Fruit fly (Drosophila melanogaster) whole organism, embryonic: Measurements from ENCODE around the gene Pp1-87B.
A peak's percentile ranks its signal among the peaks of the same experiment; 100 is the strongest.

Experiments used
- Adf1 ChIP-seq: fragments of 200-800 bp; sonication (Bioruptor generic); IDR thresholded peaks from 2 replicates; pipeline ENCODE4 v1.3.6; 2022; ENCODE audit warnings: missing biosample characterization, missing genetic modification characterization
- CG10462 ChIP-seq: fragments of 200-800 bp; sonication (Bioruptor generic); optimal IDR thresholded peaks from 2 replicates; lab custom pipeline; 2016; ENCODE audit warnings: missing biosample characterization, missing genetic modification characterization
- CG10543 ChIP-seq: fragments of 200-800 bp; sonication (Bioruptor generic); optimal IDR thresholded peaks from 3 replicates; lab custom pipeline; 2017; ENCODE audit warnings: missing biosample characterization, mild to moderate bottlenecking, missing genetic modification characterization, moderate library complexity
- CG11093 ChIP-seq: fragments of 200-800 bp; sonication (Bioruptor generic); IDR thresholded peaks from 3 replicates; pipeline ENCODE4 v1.3.6; 2022; ENCODE audit warnings: missing biosample characterization, missing genetic modification characterization
- CG11560 ChIP-seq: fragments of 200-800 bp; sonication (Bioruptor generic); IDR thresholded peaks from 3 replicates; pipeline ENCODE4 v1.3.6; 2022; ENCODE audit warnings: missing biosample characterization, missing genetic modification characterization
- CG14667 ChIP-seq: fragments of 200-800 bp; sonication (Bioruptor generic); IDR thresholded peaks from 2 replicates; pipeline ENCODE4 v1.3.6; 2022; ENCODE audit warnings: missing biosample characterization, missing genetic modification characterization
- CG1602 ChIP-seq: fragments of 200-800 bp; sonication (Bioruptor generic); optimal IDR thresholded peaks from 3 replicates; lab custom pipeline; 2016; ENCODE audit warnings: missing biosample characterization, missing genetic modification characterization
- CG17568 ChIP-seq: fragments of 200-800 bp; sonication (Bioruptor generic); optimal IDR thresholded peaks from 2 replicates; lab custom pipeline; 2018; ENCODE audit warnings: missing biosample characterization, mild to moderate bottlenecking, missing genetic modification characterization, moderate library complexity
- CG17802 ChIP-seq: fragments of 200-800 bp; sonication (Bioruptor generic); optimal IDR thresholded peaks from 2 replicates; lab custom pipeline; 2018; ENCODE audit warnings: missing biosample characterization, mild to moderate bottlenecking, missing genetic modification characterization, moderate library complexity
- CG18619 ChIP-seq: fragments of 200-800 bp; sonication (Bioruptor generic); optimal IDR thresholded peaks from 3 replicates; lab custom pipeline; 2017; ENCODE audit warnings: missing biosample characterization, mild to moderate bottlenecking, missing genetic modification characterization
- CG30403 ChIP-seq: fragments of 200-800 bp; sonication (Bioruptor generic); optimal IDR thresholded peaks from 3 replicates; lab custom pipeline; 2016; ENCODE audit warnings: missing biosample characterization, missing genetic modification characterization
- CG30431 ChIP-seq: fragments of 200-800 bp; sonication (Bioruptor generic); optimal IDR thresholded peaks from 2 replicates; lab custom pipeline; 2017; ENCODE audit warnings: missing biosample characterization, missing genetic modification characterization
- CG31365 ChIP-seq: fragments of 200-800 bp; sonication (Bioruptor generic); optimal IDR thresholded peaks from 2 replicates; lab custom pipeline; 2018; ENCODE audit warnings: missing biosample characterization, mild to moderate bottlenecking, missing genetic modification characterization
- CG31388 ChIP-seq: fragments of 200-800 bp; sonication (Bioruptor generic); optimal IDR thresholded peaks from 2 replicates; lab custom pipeline; 2016; ENCODE audit warnings: missing biosample characterization, missing genetic modification characterization
- CG34422 ChIP-seq: fragments of 200-800 bp; sonication (Bioruptor generic); IDR thresholded peaks from 3 replicates; pipeline ENCODE4 v1.3.6; 2022; ENCODE audit warnings: missing biosample characterization, missing genetic modification characterization
- CG3995 ChIP-seq: fragments of 200-800 bp; sonication (Bioruptor generic); optimal IDR thresholded peaks from 3 replicates; lab custom pipeline; 2016; ENCODE audit warnings: missing biosample characterization, missing genetic modification characterization
- CG6254 ChIP-seq: fragments of 200-800 bp; sonication (Bioruptor generic); optimal IDR thresholded peaks from 3 replicates; lab custom pipeline; 2017; ENCODE audit warnings: mild to moderate bottlenecking, missing biosample characterization, missing genetic modification reagents, missing genetic modification characterization
- CG6854 ChIP-seq: fragments of 200-800 bp; sonication (Bioruptor generic); optimal IDR thresholded peaks from 3 replicates; lab custom pipeline; 2017; ENCODE audit warnings: missing biosample characterization, mild to moderate bottlenecking, missing genetic modification characterization
- CG7786 ChIP-seq: fragments of 200-800 bp; sonication (Bioruptor generic); optimal IDR thresholded peaks from 2 replicates; lab custom pipeline; 2016; ENCODE audit warnings: missing biosample characterization, missing genetic modification characterization
- CG8478 ChIP-seq: fragments of >200 bp; optimal IDR thresholded peaks from 2 replicates; lab custom pipeline; 2018
- CG8924 ChIP-seq: fragments of 200-800 bp; optimal IDR thresholded peaks from 3 replicates; lab custom pipeline; 2019; ENCODE audit warnings: missing biosample characterization, mild to moderate bottlenecking, missing genetic modification characterization, moderate library complexity
- CG9727 ChIP-seq: fragments of 200-800 bp; sonication (Bioruptor generic); optimal IDR thresholded peaks from 3 replicates; lab custom pipeline; 2017; ENCODE audit warnings: missing biosample characterization, mild to moderate bottlenecking, missing genetic modification characterization
- Camta ChIP-seq: fragments of 200-800 bp; sonication (Bioruptor generic); optimal IDR thresholded peaks from 2 replicates; lab custom pipeline; 2016; ENCODE audit warnings: missing biosample characterization, missing genetic modification characterization
- Fer1 ChIP-seq: fragments of 200-800 bp; sonication (Bioruptor generic); optimal IDR thresholded peaks from 2 replicates; lab custom pipeline; 2017; ENCODE audit warnings: missing biosample characterization, mild to moderate bottlenecking, missing genetic modification characterization
- MESR4 ChIP-seq: fragments of 200-800 bp; sonication (Bioruptor generic); optimal IDR thresholded peaks from 2 replicates; lab custom pipeline; 2018; ENCODE audit warnings: missing biosample characterization, mild to moderate bottlenecking, missing genetic modification characterization, moderate library complexity
- Med ChIP-seq: fragments of 200-800 bp; sonication (Bioruptor generic); peaks from one replicate; lab custom pipeline; 2016; ENCODE audit warnings: missing biosample characterization, missing genetic modification characterization, mild to moderate bottlenecking, inconsistent platforms, moderate library complexity
- Meics ChIP-seq: fragments of 200-800 bp; sonication (Bioruptor generic); optimal IDR thresholded peaks from 2 replicates; lab custom pipeline; 2017; ENCODE audit warnings: missing biosample characterization, mild to moderate bottlenecking, missing genetic modification characterization
- Nf-YC ChIP-seq: fragments of 200-800 bp; optimal IDR thresholded peaks from 3 replicates; lab custom pipeline; 2019; ENCODE audit warnings: missing biosample characterization, mild to moderate bottlenecking, missing genetic modification characterization, moderate library complexity
- TFAM ChIP-seq: fragments of 200-800 bp; sonication (Bioruptor generic); optimal IDR thresholded peaks from 2 replicates; lab custom pipeline; 2017; ENCODE audit warnings: missing biosample characterization, missing genetic modification characterization, inconsistent platforms
- Tbp ChIP-seq: fragments of >200 bp; optimal IDR thresholded peaks from 2 replicates; lab custom pipeline; 2018; ENCODE audit warnings: missing biosample characterization, missing genetic modification characterization
- Xbp1 ChIP-seq: fragments of 200-800 bp; sonication (Bioruptor generic); optimal IDR thresholded peaks from 3 replicates; lab custom pipeline; 2016; ENCODE audit warnings: missing biosample characterization, mild to moderate bottlenecking, missing genetic modification characterization
- YL-1 ChIP-seq: fragments of 200-800 bp; sonication (Bioruptor generic); optimal IDR thresholded peaks from 3 replicates; lab custom pipeline; 2017; ENCODE audit warnings: missing biosample characterization, mild to moderate bottlenecking, missing genetic modification characterization
- abd-A ChIP-seq: fragments of 200-800 bp; sonication (Bioruptor generic); optimal IDR thresholded peaks from 3 replicates; lab custom pipeline; 2019; ENCODE audit warnings: missing biosample characterization, mild to moderate bottlenecking, missing genetic modification characterization, moderate library complexity
- ato ChIP-seq: fragments of 200-800 bp; sonication (Bioruptor generic); IDR thresholded peaks from 2 replicates; pipeline ENCODE4 v1.3.6; 2022; ENCODE audit warnings: missing biosample characterization, missing genetic modification characterization; ENCODE audit not compliant: partially characterized antibody
- az2 ChIP-seq: fragments of 200-800 bp; sonication (Bioruptor generic); optimal IDR thresholded peaks from 3 replicates; lab custom pipeline; 2016; ENCODE audit warnings: missing biosample characterization, missing genetic modification characterization
- disco-r ChIP-seq: fragments of 200-800 bp; sonication (Bioruptor generic); optimal IDR thresholded peaks from 2 replicates; lab custom pipeline; 2016; ENCODE audit warnings: missing biosample characterization, missing genetic modification characterization
- dysf ChIP-seq: fragments of 200-800 bp; sonication (Bioruptor generic); IDR thresholded peaks from 3 replicates; pipeline ENCODE4 v1.3.6; 2022; ENCODE audit warnings: missing biosample characterization, missing genetic modification characterization
- fd64A ChIP-seq: fragments of 200-800 bp; sonication (Bioruptor generic); optimal IDR thresholded peaks from 3 replicates; lab custom pipeline; 2018; ENCODE audit warnings: missing biosample characterization, mild to moderate bottlenecking, missing genetic modification characterization
- knrl ChIP-seq: fragments of 200-800 bp; sonication (Bioruptor generic); IDR thresholded peaks from 3 replicates; pipeline ENCODE4 v1.3.6; 2022; ENCODE audit warnings: missing biosample characterization, missing genetic modification characterization; ENCODE audit not compliant: partially characterized antibody
- lmd ChIP-seq: fragments of 200-800 bp; sonication (Bioruptor generic); IDR thresholded peaks from 2 replicates; pipeline ENCODE4 v1.3.6; 2022; ENCODE audit warnings: missing biosample characterization, missing genetic modification characterization
- pan ChIP-seq, 4 experiments: fragments of >200 bp in 3 of 4; fragments of 200-800 bp in 1 of 4; sonication (Bioruptor generic) in 1 of 4; optimal IDR thresholded peaks in 3 of 4; IDR thresholded peaks in 1 of 4; 2 replicates each; pipeline versions ENCODE4 v1.3.6 to Lab custom; 2017 to 2022; ENCODE audit warnings: missing biosample characterization in 2 of 4, missing genetic modification characterization in 2 of 4, mixed read lengths in 1 of 4
- peb ChIP-seq: fragments of 200-800 bp; sonication (Bioruptor generic); IDR thresholded peaks from 2 replicates; pipeline ENCODE4 v1.3.6; 2022; ENCODE audit warnings: missing biosample characterization, missing genetic modification characterization
- repo ChIP-seq: fragments of 200-800 bp; sonication (Bioruptor generic); optimal IDR thresholded peaks from 2 replicates; lab custom pipeline; 2016; ENCODE audit warnings: missing biosample characterization, missing genetic modification characterization
- rib ChIP-seq: fragments of 200-800 bp; sonication (Bioruptor generic); IDR thresholded peaks from 2 replicates; pipeline ENCODE4 v1.3.6; 2022; ENCODE audit warnings: missing biosample characterization, missing genetic modification characterization
- sima ChIP-seq: fragments of 200-800 bp; sonication (Bioruptor generic); optimal IDR thresholded peaks from 2 replicates; lab custom pipeline; 2016; ENCODE audit warnings: missing biosample characterization, missing genetic modification characterization
- ssp ChIP-seq: fragments of 200-800 bp; sonication (Bioruptor generic); IDR thresholded peaks from 2 replicates; pipeline ENCODE4 v1.3.6; 2022; ENCODE audit warnings: missing biosample characterization, missing genetic modification characterization
- tup ChIP-seq: fragments of 200-800 bp; sonication (Bioruptor generic); optimal IDR thresholded peaks from 2 replicates; lab custom pipeline; 2016; ENCODE audit warnings: missing biosample characterization, mild to moderate bottlenecking, missing genetic modification characterization, moderate library complexity
- wek ChIP-seq: fragments of 200-800 bp; sonication (Bioruptor generic); optimal IDR thresholded peaks from 3 replicates; lab custom pipeline; 2018; ENCODE audit warnings: missing biosample characterization, mild to moderate bottlenecking, missing genetic modification characterization, moderate library complexity
- zen ChIP-seq: fragments of 200-800 bp; sonication (Bioruptor generic); optimal IDR thresholded peaks from 3 replicates; lab custom pipeline; 2018; ENCODE audit warnings: missing biosample characterization, mild to moderate bottlenecking, missing genetic modification characterization, moderate library complexity

Pp1-87B gene

dm6 chr3R:12425510-12426309 is at the start of gene Pp1-87B (continued):
- TF ChIP-seq CG18619 (GFP tag; lab: Kevin White, UChicago) (peak; percentile 37), Nf-YC (tag; lab: Kevin White, UChicago) (peak; percentile 46), CG8924 (peak; percentile 43), dysf (GFP tag; lab: Robert Waterston, UW) (0 out of 3 replicates have a peak, but pooled peaks have one; percentile 7), CG14667 (GFP tag; lab: Robert Waterston, UW) (no peak), disco-r (no peak), Camta (GFP tag; lab: Kevin White, UChicago) (peak; percentile 13), Fer1 (GFP tag; lab: Kevin White, UChicago) (peak; percentile 14), CG30403 (peak; percentile 39), YL-1 (GFP tag; lab: Kevin White, UChicago) (peak; percentile 86), CG31388 (no peak), CG31365 (tag; lab: Kevin White, UChicago) (no peak), pan (optimal IDR thresholded peaks at IDR 0.05; lab: Kevin White, UChicago) (no peak), pan (GFP tag; optimal IDR thresholded peaks at IDR 0.05 in 1 of 2, IDR thresholded peaks at IDR 0.05 in 1 of 2) (no peak), CG3995 (GFP tag; lab: Kevin White, UChicago) (peak; percentile 38), CG6854 (no peak), sima (no peak), abd-A (tag; lab: Kevin White, UChicago) (no peak), ato (no peak), Med (peak; percentile 76), CG1602 (no peak), CG17568 (no peak), rib (no peak), Tbp (GFP tag; lab: Kevin White, UChicago) (peak; percentile 21), CG17802 (tag; lab: Kevin White, UChicago) (no peak), wek (GFP tag; lab: Kevin White, UChicago) (no peak), CG9727 (GFP tag; lab: Kevin White, UChicago) (peak; percentile 39), Xbp1 (peak; percentile 4), Adf1 (GFP tag; lab: Robert Waterston, UW) (no peak), CG11560 (tag; lab: Robert Waterston, UW) (peak; percentile 100), CG11093 (GFP tag; lab: Robert Waterston, UW) (no peak), CG8478 (lab: Kevin White, UChicago) (peak; percentile 97), CG30431 (GFP tag; lab: Kevin White, UChicago) (no peak), zen (tag; lab: Kevin White, UChicago) (peak; percentile 38), MESR4 (peak; percentile 98), TFAM (no peak), CG10462 (GFP tag; lab: Kevin White, UChicago) (no peak), lmd (GFP tag; lab: Robert Waterston, UW) (no peak), az2 (GFP tag; lab: Kevin White, UChicago) (no peak), CG6254 (GFP tag; lab: Kevin White, UChicago) (no peak), CG34422 (peak; percentile 31; the same call in 1 of the 3 replicates), peb (no peak), CG10543 (peak; percentile 53), repo (GFP tag; lab: Kevin White, UChicago) (no peak), ssp (GFP tag; lab: Robert Waterston, UW) (no peak), Meics (GFP tag; lab: Kevin White, UChicago) (peak; percentile 56), knrl (GFP tag; lab: Robert Waterston, UW) (peak; percentile 43; the same call in 2 of the 3 replicates), tup (GFP tag; lab: Kevin White, UChicago) (no peak), fd64A (GFP tag; lab: Kevin White, UChicago) (no peak), CG7786 (GFP tag; lab: Kevin White, UChicago) (peak; percentile 2)
